Worm (Caenorhabditis elegans) whole organism, L1 larva: ENCODE results near the gene mec-7.

Source experiments
- C04F5.9 ChIP-seq: sonication (generic microtip); optimal IDR thresholded peaks from 2 replicates; lab custom pipeline; 2016; ENCODE audit warnings: missing genetic modification characterization, missing compliant biosample characterization
- F16B12.6 ChIP-seq: fragments of 150-350 bp; optimal IDR thresholded peaks from 2 replicates; lab custom pipeline; 2014; ENCODE audit warnings: missing biosample characterization, missing genetic modification characterization
- aha-1 ChIP-seq: fragments of 150-350 bp; optimal IDR thresholded peaks from 2 replicates; lab custom pipeline; 2014; ENCODE audit warnings: missing biosample characterization, missing genetic modification characterization
- efl-1 ChIP-seq, 4 experiments: fragments of 150-350 bp; optimal IDR thresholded peaks in 3 of 4; peaks in 1 of 4; 1 replicate in 1 of 4; 2 replicates in 3 of 4; lab custom pipeline; 2014; ENCODE audit warnings: missing biosample characterization in 2 of 4, missing genetic modification characterization in 2 of 4, missing genetic modification reagents in 2 of 4
- elt-2 ChIP-seq: sonication (generic microtip); optimal IDR thresholded peaks from 2 replicates; lab custom pipeline; 2016; ENCODE audit warnings: missing genetic modification characterization, mild to moderate bottlenecking, inconsistent platforms, missing compliant biosample characterization, missing genetic modification reagents
- hpl-2 ChIP-seq: fragments of 150-350 bp; optimal IDR thresholded peaks from 2 replicates; lab custom pipeline; 2014; ENCODE audit warnings: missing biosample characterization, missing genetic modification reagents, missing genetic modification characterization
- jun-1 ChIP-seq: fragments of 150-350 bp; optimal IDR thresholded peaks from 2 replicates; lab custom pipeline; 2014; ENCODE audit warnings: missing biosample characterization, missing genetic modification reagents, missing genetic modification characterization
- lin-14 ChIP-seq: fragments of 200-800 bp; sonication (Bioruptor generic); optimal IDR thresholded peaks from 2 replicates; lab custom pipeline; 2018; ENCODE audit warnings: mild to moderate bottlenecking, missing genetic modification characterization, moderate library complexity, missing compliant biosample characterization
- lin-35 ChIP-seq, 2 experiments: fragments of 150-350 bp; optimal IDR thresholded peaks; 2 replicates each; lab custom pipeline; 2014; ENCODE audit warnings: missing biosample characterization in 2 of 2, missing genetic modification characterization in 2 of 2, missing genetic modification reagents in 2 of 2
- lin-39 ChIP-seq: fragments of 150-350 bp; optimal IDR thresholded peaks from 2 replicates; lab custom pipeline; 2014; ENCODE audit warnings: missing biosample characterization, missing genetic modification reagents, missing genetic modification characterization
- lir-3 ChIP-seq: sonication (generic microtip); optimal IDR thresholded peaks from 2 replicates; lab custom pipeline; 2016; ENCODE audit warnings: mild to moderate bottlenecking, missing genetic modification characterization, moderate library complexity, missing compliant biosample characterization; ENCODE audit not compliant: poor library complexity
- lsy-2 ChIP-seq, 2 experiments: fragments of 150-350 bp; optimal IDR thresholded peaks; 2 replicates each; lab custom pipeline; 2014; ENCODE audit warnings: missing biosample characterization in 2 of 2, missing genetic modification characterization in 2 of 2
- mdl-1 ChIP-seq, 2 experiments: fragments of 150-350 bp; optimal IDR thresholded peaks; 2 replicates each; lab custom pipeline; 2014 to 2017; ENCODE audit warnings: missing biosample characterization in 2 of 2, missing genetic modification characterization in 2 of 2, inconsistent platforms in 1 of 2
- nhr-19 ChIP-seq: fragments of 200-800 bp; sonication (Bioruptor generic); conservative IDR thresholded peaks from 2 replicates; pipeline ENCODE4 v1.3.6; 2022; ENCODE audit warnings: missing genetic modification characterization, missing compliant biosample characterization
- nhr-20 ChIP-seq: sonication (generic microtip); optimal IDR thresholded peaks from 2 replicates; lab custom pipeline; 2016; ENCODE audit warnings: mild to moderate bottlenecking, missing genetic modification characterization, missing compliant biosample characterization
- nhr-71 ChIP-seq: sonication (generic microtip); optimal IDR thresholded peaks from 2 replicates; lab custom pipeline; 2016; ENCODE audit warnings: mild to moderate bottlenecking, missing genetic modification characterization, moderate library complexity, missing compliant biosample characterization
- nhr-90 ChIP-seq: sonication (generic microtip); optimal IDR thresholded peaks from 2 replicates; lab custom pipeline; 2016; ENCODE audit warnings: mild to moderate bottlenecking, missing genetic modification characterization, missing compliant biosample characterization; ENCODE audit not compliant: poor library complexity
- pax-3 ChIP-seq: fragments of 200-800 bp; sonication (Bioruptor generic); optimal IDR thresholded peaks from 2 replicates; lab custom pipeline; 2018; ENCODE audit warnings: mild to moderate bottlenecking, missing genetic modification characterization, moderate library complexity, missing compliant biosample characterization
- tlp-1 ChIP-seq: fragments of 150-350 bp; optimal IDR thresholded peaks from 2 replicates; lab custom pipeline; 2014; ENCODE audit warnings: missing biosample characterization, missing genetic modification characterization
- vab-15 ChIP-seq: sonication (generic microtip); optimal IDR thresholded peaks from 2 replicates; lab custom pipeline; 2017; ENCODE audit warnings: missing genotype, mild to moderate bottlenecking, missing genetic modification characterization, missing compliant biosample characterization
- zag-1 ChIP-seq: fragments of 150-350 bp; optimal IDR thresholded peaks from 2 replicates; lab custom pipeline; 2014; ENCODE audit warnings: missing biosample characterization, missing genetic modification characterization

mec-7 gene

ce11 chrX:7727601-7728000 is 48.9 kb downstream of the mec-7 start, which contains the start of gene vit-1:
TSS of gene vit-1 (plus strand) at chrX:7727889.
- no peak for TF ChIP-seq zag-1 (tag; lab: Kevin White, UChicago)

ce11 chrX:7726351-7726750 is 50.1 kb downstream of the mec-7 start:
- no peak for TF ChIP-seq pax-3 (tag; lab: Kevin White, UChicago)
- no peak for TF ChIP-seq efl-1 (optimal IDR thresholded peaks at IDR 0.05; lab: Kevin White, UChicago)
- TF ChIP-seq efl-1 (GFP tag; optimal IDR thresholded peaks at IDR 0.05 in 1 of 2; lab: Kevin White, UChicago): peak in 1 of 2 experiments; percentile 90
- peak; percentile 12 for TF ChIP-seq nhr-90 (tag; lab: Kevin White, UChicago)

- TF ChIP-seq aha-1 (tag; lab: Kevin White, UChicago) (no peak), lin-39 (tag; lab: Kevin White, UChicago) (no peak), mdl-1 (tag; optimal IDR thresholded peaks at IDR 0.05; lab: Kevin White, UChicago) (no peak), hpl-2 (GFP tag; lab: Kevin White, UChicago) (no peak), lsy-2 (tag; optimal IDR thresholded peaks at IDR 0.05; lab: Kevin White, UChicago) (no peak), lir-3 (tag; lab: Kevin White, UChicago) (peak; percentile 19), nhr-19 (peak; percentile 29), nhr-20 (tag; lab: Kevin White, UChicago) (peak; percentile 48), jun-1 (tag; lab: Kevin White, UChicago) (peak; percentile 30), tlp-1 (peak; percentile 63), F16B12.6 (tag; lab: Kevin White, UChicago) (no peak), lin-35 (GFP tag; optimal IDR thresholded peaks at IDR 0.05; lab: Kevin White, UChicago) (peak in 1 of 2 experiments; percentile 41), nhr-90 (tag; lab: Kevin White, UChicago) (peak; percentile 1), nhr-71 (tag; lab: Kevin White, UChicago) (peak; percentile 49), vab-15 (no peak), C04F5.9 (tag; lab: Kevin White, UChicago) (no peak), elt-2 (peak; percentile 99), lin-14 (GFP tag; lab: Kevin White, UChicago) (peak; percentile 22)
These were observed 50.9 kb downstream of the mec-7 start, which contains the start of gene spp-14 for ce11 chrX:7725615-7726014. TSS of gene spp-14 (plus strand) at chrX:7725979.
